Worm (Caenorhabditis elegans): ENCODE results near the gene vha-17.
A peak's percentile ranks its signal among the peaks of the same experiment; 100 is the strongest.

Gene vha-17

ce11 chrIV:9330755-9331154 is 9.2 kb downstream of the vha-17 start, which contains the start of gene nspg-7.1:
TSS of gene nspg-7.1 (minus strand) at chrIV:9330855.
- TF ChIP-seq ccch-3 (GFP tag; optimal IDR thresholded peaks at IDR 0.05) = no peak
- TF ChIP-seq F57A8.1 (GFP tag; optimal IDR thresholded peaks at IDR 0.05) = no peak

ce11 chrIV:9333007-9333406 is 11.4 kb downstream of the vha-17 start:
- no peak for TF ChIP-seq mel-28 (tag; optimal IDR thresholded peaks at IDR 0.05; ENCODE audit: borderline replicate concordance)
- no peak for TF ChIP-seq nhr-120 (GFP tag; IDR thresholded peaks at IDR 0.05)
- no peak for TF ChIP-seq tlf-1 (GFP tag; optimal IDR thresholded peaks at IDR 0.05)
- TF ChIP-seq Y67H2A.10 (GFP tag; conservative IDR thresholded peaks at IDR 0.05) = no peak
- peak; percentile 49 for TF ChIP-seq attf-5 (GFP tag; optimal IDR thresholded peaks at IDR 0.05)
- no peak for TF ChIP-seq Y79H2A.3 (GFP tag; conservative IDR thresholded peaks at IDR 0.05)
- TF ChIP-seq ztf-3 (GFP tag; optimal IDR thresholded peaks at IDR 0.05) = no peak
- TF ChIP-seq ceh-40 (GFP tag; IDR thresholded peaks at IDR 0.05) = no peak
- TF ChIP-seq rpc-1 (optimal IDR thresholded peaks at IDR 0.05) = no peak
- TF ChIP-seq rpc-1 (tag; optimal IDR thresholded peaks at IDR 0.05) = no peak
- TF ChIP-seq die-1 (tag; optimal IDR thresholded peaks at IDR 0.05) = no peak
- peak; percentile 76 for TF ChIP-seq dox-1 (GFP tag; IDR thresholded peaks at IDR 0.05)
- no peak for TF ChIP-seq ztf-18 (tag; optimal IDR thresholded peaks at IDR 0.05)
- no peak for TF ChIP-seq Y56A3A.18 (GFP tag; IDR thresholded peaks at IDR 0.05)
- TF ChIP-seq akir-1 (GFP tag; optimal IDR thresholded peaks at IDR 0.05) = no peak
- TF ChIP-seq ama-1 (optimal IDR thresholded peaks at IDR 0.05) = no peak
- peak in 1 of 2 experiments; percentile 30 for TF ChIP-seq ama-1 (GFP tag; optimal IDR thresholded peaks at IDR 0.05)
- TF ChIP-seq B0261.1 (tag; optimal IDR thresholded peaks at IDR 0.05) = no peak
- no peak for TF ChIP-seq ceh-58 (GFP tag; IDR thresholded peaks at IDR 0.05)
- no peak for TF ChIP-seq repo-1 (tag; optimal IDR thresholded peaks at IDR 0.05)
- no peak for TF ChIP-seq mcd-1 (GFP tag; IDR thresholded peaks at IDR 0.05)
- no peak for TF ChIP-seq cebp-2 (GFP tag; IDR thresholded peaks at IDR 0.05)
- no peak for TF ChIP-seq ekl-4 (GFP tag; IDR thresholded peaks at IDR 0.05)
- no peak for TF ChIP-seq egl-44 (GFP tag; IDR thresholded peaks at IDR 0.05)
- no peak for TF ChIP-seq gei-17 (GFP tag; optimal IDR thresholded peaks at IDR 0.05)
- no peak for TF ChIP-seq pha-4 (tag; optimal IDR thresholded peaks at IDR 0.05)
- TF ChIP-seq hrde-1 (tag; optimal IDR thresholded peaks at IDR 0.05; ENCODE audit: borderline replicate concordance) = peak; percentile 54
- peak; percentile 96 for TF ChIP-seq nhr-80 (tag; optimal IDR thresholded peaks at IDR 0.05)
- no peak for TF ChIP-seq F23B12.7 (tag; optimal IDR thresholded peaks at IDR 0.05; ENCODE audit: insufficient read depth)
- no peak for TF ChIP-seq snpc-4 (GFP tag; optimal IDR thresholded peaks at IDR 0.05)
- TF ChIP-seq snpc-4 (tag; optimal IDR thresholded peaks at IDR 0.05) = peak in 1 of 4 experiments; percentile 36
- TF ChIP-seq pbrm-1 (GFP tag; IDR thresholded peaks at IDR 0.05) = no peak
- no peak for TF ChIP-seq B0035.1 (tag; optimal IDR thresholded peaks at IDR 0.05)
- TF ChIP-seq let-607 (tag; optimal IDR thresholded peaks at IDR 0.05) = peak; percentile 82 to 93

- TF ChIP-seq mcd-1 (GFP tag; IDR thresholded peaks at IDR 0.05) (peak; percentile 42; the same call in 1 of the 2 replicates), ZK185.1 (tag; optimal IDR thresholded peaks at IDR 0.05; ENCODE audit: poor library complexity, severe bottlenecking) (peak; percentile 53), attf-5 (GFP tag; optimal IDR thresholded peaks at IDR 0.05) (peak; percentile 43), pha-4 (tag; optimal IDR thresholded peaks at IDR 0.05) (peak; percentile 15), egl-44 (GFP tag; IDR thresholded peaks at IDR 0.05) (0 out of 2 replicates have a peak, but pooled peaks have one; percentile 21), B0336.3 (GFP tag; IDR thresholded peaks at IDR 0.05) (0 out of 2 replicates have a peak, but pooled peaks have one; percentile 26), lin-40 (tag; optimal IDR thresholded peaks at IDR 0.05) (peak; percentile 32), nhr-80 (tag; optimal IDR thresholded peaks at IDR 0.05) (peak; percentile 71), die-1 (tag; optimal IDR thresholded peaks at IDR 0.05) (no peak), hmg-1.2 (GFP tag; IDR thresholded peaks at IDR 0.05) (peak; percentile 75), ceh-40 (GFP tag; IDR thresholded peaks at IDR 0.05) (0 out of 2 replicates have a peak, but pooled peaks have one; percentile 13), him-1 (tag; optimal IDR thresholded peaks at IDR 0.05) (no peak), ceh-91 (GFP tag; IDR thresholded peaks at IDR 0.05) (no peak), athp-1 (tag; optimal IDR thresholded peaks at IDR 0.05) (no peak), tbp1 (GFP tag; optimal IDR thresholded peaks at IDR 0.05) (peak; percentile 8), B0019.2 (GFP tag; conservative IDR thresholded peaks at IDR 0.05) (no peak)
These were observed 14.1 kb downstream of the vha-17 start, which contains the start of the genes coa-4 and T20D3.14 for ce11 chrIV:9335552-9336251. TSS of gene coa-4 (minus strand) at chrIV:9335602. TSS of gene T20D3.14 (minus strand) at chrIV:9335909.
